Worm (Caenorhabditis elegans): Measurements from ENCODE around the gene srd-67.

ce11 chrIII:2211120-2211519, 34.5 kb downstream of the srd-67 start, which contains the start of gene C39B5.14:
- TF ChIP-seq snpc-4 (tag; optimal IDR thresholded peaks at IDR 0.05) (no peak), pqm-1 (tag; optimal IDR thresholded peaks at IDR 0.05) (no peak), nhr-42 (GFP tag; IDR thresholded peaks at IDR 0.05) (no peak), F26F4.8 (GFP tag; conservative IDR thresholded peaks at IDR 0.05) (no peak), pha-4 (GFP tag; IDR thresholded peaks at IDR 0.05) (no peak), pha-4 (tag; optimal IDR thresholded peaks at IDR 0.05) (no peak), aha-1 (tag) (no peak)

All from whole organism, L4 larva.